Fruit fly (Drosophila melanogaster) whole organism, wandering third instar larva: ENCODE results near the gene CG43796.

Source experiments
- CG32264 ChIP-seq: fragments of 200-800 bp; sonication (Bioruptor generic); optimal IDR thresholded peaks from 2 replicates; lab custom pipeline; 2016; ENCODE audit warnings: missing biosample characterization, missing genetic modification characterization
- CG9705 ChIP-seq: fragments of 200-800 bp; sonication (Bioruptor generic); optimal IDR thresholded peaks from 2 replicates; lab custom pipeline; 2018; ENCODE audit warnings: missing biosample characterization, mild to moderate bottlenecking, missing genetic modification characterization
- CrebA ChIP-seq: fragments of 200-800 bp; sonication (Bioruptor generic); optimal IDR thresholded peaks from 2 replicates; lab custom pipeline; 2016; ENCODE audit warnings: missing biosample characterization, mild to moderate bottlenecking, missing genetic modification characterization, borderline replicate concordance
- Dfd ChIP-seq: fragments of >200 bp; optimal IDR thresholded peaks from 2 replicates; lab custom pipeline; 2017; ENCODE audit warnings: missing biosample characterization, missing genetic modification characterization
- Dif ChIP-seq: fragments of 200-275, 200-300 bp; sonication (Bioruptor generic); optimal IDR thresholded peaks from 2 replicates; lab custom pipeline; 2018; ENCODE audit warnings: missing biosample characterization, missing genetic modification characterization; ENCODE audit not compliant: partially characterized antibody
- GATAd ChIP-seq: sonication (Bioruptor generic); optimal IDR thresholded peaks from 2 replicates; lab custom pipeline; 2016; ENCODE audit warnings: missing biosample characterization, missing genetic modification characterization
- Hnf4 ChIP-seq: fragments of 200-800 bp; sonication (Bioruptor generic); optimal IDR thresholded peaks from 2 replicates; lab custom pipeline; 2016; ENCODE audit warnings: missing biosample characterization, mild to moderate bottlenecking, missing genetic modification characterization
- Hr78 ChIP-seq: fragments of >200 bp; optimal IDR thresholded peaks from 2 replicates; lab custom pipeline; 2017; ENCODE audit warnings: missing biosample characterization, missing genetic modification characterization
- Hr83 ChIP-seq: fragments of 200-300 bp; sonication (Bioruptor generic); optimal IDR thresholded peaks from 2 replicates; lab custom pipeline; 2016; ENCODE audit warnings: missing biosample characterization, mild to moderate bottlenecking, missing genetic modification characterization, moderate library complexity; ENCODE audit not compliant: poor library complexity, severe bottlenecking
- Jra ChIP-seq: sonication (Bioruptor generic); optimal IDR thresholded peaks from 2 replicates; lab custom pipeline; 2016; ENCODE audit warnings: missing biosample characterization, missing genetic modification characterization
- Mio ChIP-seq: sonication (Bioruptor generic); optimal IDR thresholded peaks from 2 replicates; lab custom pipeline; 2016; ENCODE audit warnings: missing biosample characterization, missing genetic modification characterization
- Myc ChIP-seq: fragments of >200 bp; optimal IDR thresholded peaks from 2 replicates; lab custom pipeline; 2017
- N ChIP-seq: fragments of >200 bp; optimal IDR thresholded peaks from 2 replicates; lab custom pipeline; 2018; ENCODE audit warnings: missing biosample characterization, missing external identifiers, missing genetic modification characterization
- OdsH ChIP-seq: fragments of 200-800 bp; sonication (Bioruptor generic); optimal IDR thresholded peaks from 2 replicates; lab custom pipeline; 2016; ENCODE audit warnings: missing biosample characterization, mild to moderate bottlenecking, missing genetic modification characterization
- Rel ChIP-seq, 2 experiments: fragments of 200-800 bp; sonication (Bioruptor generic) in 1 of 2; optimal IDR thresholded peaks; 2 replicates in 1 of 2; 3 replicates in 1 of 2; lab custom pipeline; 2016 to 2019; ENCODE audit warnings: mild to moderate bottlenecking in 2 of 2, missing biosample characterization in 2 of 2, missing genetic modification characterization in 2 of 2, moderate library complexity in 1 of 2
- Sp1 ChIP-seq: fragments of 200-800 bp; sonication (Bioruptor generic); optimal IDR thresholded peaks from 3 replicates; lab custom pipeline; 2019; ENCODE audit warnings: missing biosample characterization, mild to moderate bottlenecking, missing genetic modification characterization, moderate library complexity
- Vsx2 ChIP-seq: fragments of 200-300, 225-300 bp; sonication (Bioruptor generic); optimal IDR thresholded peaks from 2 replicates; lab custom pipeline; 2018; ENCODE audit warnings: missing biosample characterization, missing genetic modification characterization; ENCODE audit not compliant: partially characterized antibody
- brk ChIP-seq: fragments of 200-800 bp; sonication (Bioruptor generic); optimal IDR thresholded peaks from 2 replicates; lab custom pipeline; 2016; ENCODE audit warnings: missing biosample characterization, mild to moderate bottlenecking, missing genetic modification characterization
- dl ChIP-seq, 2 experiments: fragments of 175-275, 200-275 bp in 1 of 2; fragments of 200-275 bp in 1 of 2; sonication (Bioruptor generic); optimal IDR thresholded peaks; lab custom pipeline; 2018; ENCODE audit warnings: mild to moderate bottlenecking in 2 of 2, missing biosample characterization in 2 of 2, missing genetic modification characterization in 2 of 2, moderate library complexity in 2 of 2; ENCODE audit not compliant: partially characterized antibody in 2 of 2, insufficient read depth in 1 of 2
- dmrt93B ChIP-seq: fragments of 200-800 bp; sonication (Bioruptor generic); optimal IDR thresholded peaks from 2 replicates; lab custom pipeline; 2018; ENCODE audit warnings: missing biosample characterization, mild to moderate bottlenecking, missing genetic modification characterization
- dsf ChIP-seq: sonication (Bioruptor generic); optimal IDR thresholded peaks from 2 replicates; lab custom pipeline; 2016; ENCODE audit warnings: missing biosample characterization, missing genetic modification characterization, borderline replicate concordance
- ey ChIP-seq: fragments of 200-800 bp; sonication (Bioruptor generic); optimal IDR thresholded peaks from 2 replicates; lab custom pipeline; 2016; ENCODE audit warnings: missing biosample characterization, missing genetic modification characterization
- foxo ChIP-seq, 2 experiments: fragments of 200-800 bp; sonication (Bioruptor generic); optimal IDR thresholded peaks; 2 replicates in 1 of 2; 3 replicates in 1 of 2; lab custom pipeline; 2016 to 2017; ENCODE audit warnings: missing biosample characterization in 2 of 2, missing genetic modification characterization in 2 of 2
- fru ChIP-seq: fragments of 200-800 bp; sonication (Bioruptor generic); optimal IDR thresholded peaks from 3 replicates; lab custom pipeline; 2016; ENCODE audit warnings: missing biosample characterization, mild to moderate bottlenecking, missing genetic modification characterization
- jim ChIP-seq: fragments of 175-275, 200-325 bp; sonication (Bioruptor generic); optimal IDR thresholded peaks from 2 replicates; lab custom pipeline; 2016; ENCODE audit warnings: missing biosample characterization, mild to moderate bottlenecking, missing genetic modification characterization
- pan ChIP-seq: fragments of >200 bp; optimal IDR thresholded peaks from 2 replicates; lab custom pipeline; 2017
- psq ChIP-seq: fragments of 200-800 bp; sonication (Bioruptor generic); optimal IDR thresholded peaks from 3 replicates; lab custom pipeline; 2017; ENCODE audit warnings: missing biosample characterization, mild to moderate bottlenecking, missing genetic modification characterization, moderate library complexity
- rgr ChIP-seq: fragments of 200-800 bp; sonication (Bioruptor generic); optimal IDR thresholded peaks from 3 replicates; lab custom pipeline; 2016; ENCODE audit warnings: missing biosample characterization, mild to moderate bottlenecking, missing genetic modification characterization
- sage ChIP-seq: fragments of 200-800 bp; sonication (Bioruptor generic); optimal IDR thresholded peaks from 2 replicates; lab custom pipeline; 2016; ENCODE audit warnings: missing biosample characterization, mild to moderate bottlenecking, missing genetic modification characterization
- usp ChIP-seq: fragments of >200 bp; optimal IDR thresholded peaks from 2 replicates; lab custom pipeline; 2017; ENCODE audit warnings: missing biosample characterization, missing genetic modification characterization

The CG43796 gene

DNA sequence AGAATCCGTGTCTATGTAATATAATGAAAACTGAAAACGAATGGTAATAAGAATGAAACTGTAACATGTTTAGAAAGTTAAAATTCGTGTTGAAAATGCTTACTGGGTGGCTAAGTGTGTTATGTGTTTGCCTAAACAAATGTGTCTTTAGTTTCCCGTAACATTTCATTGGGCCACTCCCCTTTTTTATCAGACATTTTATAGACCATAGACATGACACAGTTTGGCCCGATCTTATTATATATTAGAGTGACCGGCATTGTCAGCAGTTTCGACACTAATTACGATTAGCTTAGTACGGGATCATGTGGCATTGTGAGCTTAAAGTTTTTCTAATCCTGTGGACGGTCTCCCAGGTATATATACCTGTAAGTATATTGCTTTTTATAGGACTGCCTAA lies 5.1 kb upstream of the CG43796 start, which contains the start of gene CheA29a:
Gene CheA29a (plus strand): TSS at position 301 of the 400 bp plus-strand sequence.
- no peak for TF ChIP-seq fru (GFP tag; lab: Kevin White, UChicago)
- TF ChIP-seq rgr (GFP tag; lab: Kevin White, UChicago): no peak
- no peak for TF ChIP-seq dmrt93B
- TF ChIP-seq Jra (GFP tag; lab: Kevin White, UChicago): no peak
- no peak for TF ChIP-seq ey (GFP tag; lab: Kevin White, UChicago)

DNA sequence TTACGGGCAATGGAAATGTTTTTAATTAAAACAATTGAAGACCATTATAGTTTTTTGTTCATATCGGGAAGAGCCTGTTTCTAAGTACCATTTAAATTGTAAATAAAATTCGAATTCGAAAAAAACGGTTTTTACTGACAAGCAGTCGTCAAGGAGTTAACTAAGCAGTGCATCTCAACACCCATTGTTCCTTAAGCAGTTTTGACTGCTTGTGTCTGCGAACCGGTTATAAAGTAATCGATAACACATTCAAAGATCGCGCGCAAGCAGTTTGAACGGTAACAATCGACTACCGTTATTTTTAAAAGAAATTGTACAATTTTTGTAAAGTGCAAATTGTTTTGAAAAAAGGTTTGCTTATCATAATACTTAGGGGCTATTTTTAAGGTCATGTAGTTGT lies 4.2 kb upstream of the CG43796 start:
- peak; percentile 74 for TF ChIP-seq Myc (lab: Kevin White, UChicago)
- no peak for TF ChIP-seq dl (GFP tag; optimal IDR thresholded peaks at IDR 0.05; lab: Kevin White, UChicago; ENCODE audit: insufficient read depth in 1 of 2, partially characterized antibody in 2 of 2)
- no peak for TF ChIP-seq CG9705
- no peak for TF ChIP-seq sage
- TF ChIP-seq dmrt93B: no peak
- TF ChIP-seq psq: no peak
- TF ChIP-seq usp: no peak
- TF ChIP-seq Dfd: no peak
- TF ChIP-seq N (GFP tag; lab: Kevin White, UChicago): peak; percentile 83
- no peak for TF ChIP-seq jim
- TF ChIP-seq Hr78: no peak

DNA sequence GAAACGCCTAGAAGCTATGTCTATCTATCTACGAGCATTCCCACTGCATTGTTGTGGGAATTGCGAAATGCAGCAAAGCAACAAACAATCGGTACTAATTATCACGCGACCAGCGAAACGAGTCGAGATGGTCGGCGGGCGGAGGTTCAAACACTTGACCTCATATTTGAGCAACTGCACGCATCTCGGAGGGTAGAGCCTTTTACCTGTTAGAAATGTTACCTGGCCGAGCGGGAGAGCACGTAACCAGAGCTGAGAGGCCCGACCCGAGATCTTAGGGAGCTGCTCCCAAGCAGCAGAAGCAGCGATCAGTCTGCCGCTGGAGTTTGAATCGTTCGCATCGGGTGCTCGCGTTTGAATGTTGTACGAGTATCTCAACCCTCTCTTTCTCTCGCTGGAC lies 3.8 kb upstream of the CG43796 start:
- TF ChIP-seq Mio (no peak), dmrt93B (no peak), psq (no peak), CG32264 (GFP tag; lab: Kevin White, UChicago) (no peak), dl (GFP tag; optimal IDR thresholded peaks at IDR 0.05; lab: Kevin White, UChicago; ENCODE audit: insufficient read depth in 1 of 2, partially characterized antibody in 2 of 2) (peak; percentile 68 to 70), Dif (GFP tag; lab: Kevin White, UChicago) (peak; percentile 73), Hr83 (peak; percentile 37), Vsx2 (peak; percentile 29), pan (lab: Kevin White, UChicago) (no peak)

DNA sequence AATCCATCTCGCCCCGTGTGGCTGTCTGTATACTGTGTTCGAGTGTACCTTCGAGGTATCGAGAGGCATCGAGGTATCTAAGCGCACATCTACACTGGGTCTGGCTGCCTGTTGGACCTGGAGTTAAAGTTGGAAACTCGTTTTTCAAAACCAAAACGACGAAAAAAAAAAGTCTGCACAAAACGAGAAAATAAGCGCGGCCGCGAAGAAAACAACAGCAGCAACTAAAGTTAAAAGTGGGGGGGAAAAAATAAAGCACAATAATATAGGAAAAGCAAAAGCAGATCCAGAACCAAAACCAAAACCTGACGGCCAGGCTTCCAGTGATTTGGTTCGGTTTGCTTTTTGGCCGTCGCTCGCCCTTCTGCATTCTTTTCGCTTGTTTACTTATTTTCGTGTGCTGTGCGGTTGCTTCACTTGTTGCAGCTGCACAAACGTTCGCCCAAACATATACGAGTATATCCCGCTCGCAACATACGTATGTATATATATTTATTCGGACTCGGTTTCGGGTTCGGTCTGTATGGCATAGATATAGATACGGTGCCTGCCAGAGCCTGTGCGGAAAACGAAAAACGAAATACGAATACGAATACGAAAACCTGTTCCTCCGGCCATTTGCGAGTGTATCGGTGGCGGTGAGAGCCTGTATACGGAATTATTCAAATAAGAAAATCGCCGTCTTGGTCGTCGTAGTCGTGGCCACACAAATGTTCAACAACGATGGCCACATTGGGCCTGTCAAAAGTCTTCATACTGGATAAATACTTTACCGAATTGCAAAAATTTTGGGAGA lies 3.1 kb upstream of the CG43796 start:
- TF ChIP-seq Vsx2: peak; percentile 13
- peak; percentile 67 for TF ChIP-seq brk (GFP tag; lab: Kevin White, UChicago)
- TF ChIP-seq fru (GFP tag; lab: Kevin White, UChicago): peak; percentile 10
- TF ChIP-seq dsf (GFP tag; lab: Kevin White, UChicago): no peak
- no peak for TF ChIP-seq Hr78
- TF ChIP-seq Sp1 (GFP tag; lab: Kevin White, UChicago): peak; percentile 84
- TF ChIP-seq CrebA: peak; percentile 90
- TF ChIP-seq sage: peak; percentile 47
- peak; percentile 45 for TF ChIP-seq psq
- TF ChIP-seq dl (GFP tag; optimal IDR thresholded peaks at IDR 0.05; lab: Kevin White, UChicago; ENCODE audit: insufficient read depth in 1 of 2, partially characterized antibody in 2 of 2): no peak
- peak; percentile 86 for TF ChIP-seq Rel (GFP tag; optimal IDR thresholded peaks at IDR 0.05; lab: Kevin White, UChicago)
- TF ChIP-seq Rel (tag; optimal IDR thresholded peaks at IDR 0.05; lab: Kevin White, UChicago): peak; percentile 3
- TF ChIP-seq rgr (GFP tag; lab: Kevin White, UChicago): no peak
- TF ChIP-seq, all 38 proteins: peak for 8

DNA sequence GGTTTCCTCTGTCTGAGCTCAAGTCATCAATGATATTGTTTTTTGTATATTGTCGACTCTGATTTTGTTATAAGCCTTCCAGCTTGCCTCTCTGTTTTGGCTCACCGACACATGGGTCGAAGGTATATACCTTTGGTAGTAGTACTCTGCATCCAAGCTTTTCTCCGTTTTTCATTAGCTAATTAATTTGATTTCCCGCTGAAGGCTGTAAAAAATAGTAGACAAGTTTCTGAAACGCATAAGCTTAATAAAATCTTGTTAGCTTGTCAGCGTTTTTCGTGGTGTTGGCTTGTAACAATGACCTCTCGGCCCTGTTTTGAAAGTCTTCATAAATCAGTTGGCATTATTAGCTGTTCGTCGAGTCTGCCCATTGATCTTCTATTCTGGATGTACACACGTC lies 1.3 kb upstream of the CG43796 start:
- TF ChIP-seq Vsx2 (no peak), dl (GFP tag; optimal IDR thresholded peaks at IDR 0.05; lab: Kevin White, UChicago; ENCODE audit: insufficient read depth in 1 of 2, partially characterized antibody in 2 of 2) (no peak), Dif (GFP tag; lab: Kevin White, UChicago) (no peak), usp (no peak), ey (GFP tag; lab: Kevin White, UChicago) (no peak), CG9705 (no peak), OdsH (GFP tag; lab: Kevin White, UChicago) (no peak), Hr83 (no peak), Mio (no peak), GATAd (GFP tag; lab: Kevin White, UChicago) (no peak), Jra (GFP tag; lab: Kevin White, UChicago) (no peak), Myc (lab: Kevin White, UChicago) (no peak), Hnf4 (no peak), brk (GFP tag; lab: Kevin White, UChicago) (no peak), Hr78 (no peak), foxo (GFP tag; optimal IDR thresholded peaks at IDR 0.05; lab: Kevin White, UChicago) (no peak)
